Worm (Caenorhabditis elegans): ENCODE data around the gene C40H1.7.

DNA sequence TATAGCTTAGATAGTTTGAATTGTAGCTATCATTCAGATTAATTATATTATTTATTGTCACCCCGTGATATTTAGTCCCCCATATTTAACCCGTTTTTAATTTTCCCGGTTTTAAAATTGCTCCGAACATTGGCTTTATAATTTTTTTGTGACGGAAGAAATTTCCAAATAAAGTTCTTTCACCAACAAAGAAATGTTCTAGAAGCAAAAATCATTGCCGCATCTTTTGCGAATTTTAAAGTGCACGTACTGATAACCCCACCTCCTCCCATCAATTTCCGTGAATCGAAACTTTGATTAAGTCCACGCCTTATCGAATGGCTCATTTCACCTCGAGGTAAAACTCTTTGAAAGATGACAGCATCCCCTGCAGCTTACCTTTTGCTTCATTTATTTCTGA lies at the start of gene C40H1.7:
- TF ChIP-seq dao-5 (tag; optimal IDR thresholded peaks at IDR 0.05): no peak
- TF ChIP-seq W03F9.2 (tag; optimal IDR thresholded peaks at IDR 0.05): no peak
- no peak for TF ChIP-seq him-1 (tag; optimal IDR thresholded peaks at IDR 0.05)

All from whole organism, L4/young adult.